Worm (Caenorhabditis elegans): Measurements from ENCODE around the gene fic-1.

Gene fic-1

DNA sequence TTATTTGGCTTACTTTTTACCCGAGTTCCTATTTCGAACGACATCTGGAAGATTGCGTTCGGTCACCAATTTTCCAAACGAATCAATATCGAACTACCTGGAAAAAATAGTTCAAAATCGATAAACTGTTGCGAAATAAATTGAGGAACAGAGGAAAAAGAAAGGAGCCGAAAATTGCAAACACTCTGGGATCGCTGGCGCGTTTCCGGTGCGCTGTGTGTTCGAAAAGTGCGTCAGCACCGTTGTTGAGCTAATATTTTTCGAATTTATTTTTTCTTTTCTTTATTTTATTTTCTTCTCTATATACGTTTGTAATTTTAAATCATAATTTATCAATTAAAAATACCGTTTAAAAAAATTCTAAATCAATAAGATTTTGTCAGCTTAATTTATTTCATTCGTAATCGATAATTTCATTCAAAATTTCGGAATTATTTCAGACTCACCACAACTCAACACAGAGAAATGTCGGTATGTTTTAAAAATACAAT lies 4.1 kb upstream of the fic-1 start, which contains the start of the genes dnc-1 and lsm-7 (continued):
- TF ChIP-seq C38D4.7 (GFP tag; optimal IDR thresholded peaks at IDR 0.05) (no peak), odd-2 (tag; optimal IDR thresholded peaks at IDR 0.05) (no peak), pat-9 (tag; optimal IDR thresholded peaks at IDR 0.05) (no peak), ztf-16 (tag; optimal IDR thresholded peaks at IDR 0.05) (no peak), T23F11.4 (GFP tag; optimal IDR thresholded peaks at IDR 0.05) (peak; percentile 11), hlh-6 (tag; optimal IDR thresholded peaks at IDR 0.05) (no peak), tbx-2 (tag; optimal IDR thresholded peaks at IDR 0.05) (peak; percentile 35), pha-4 (tag; optimal IDR thresholded peaks at IDR 0.05) (no peak), elt-4 (tag; optimal IDR thresholded peaks at IDR 0.05) (no peak), pag-3 (tag; optimal IDR thresholded peaks at IDR 0.05; ENCODE audit: borderline replicate concordance) (no peak), ceh-24 (tag; optimal IDR thresholded peaks at IDR 0.05) (no peak), K09A11.1 (tag; optimal IDR thresholded peaks at IDR 0.05; ENCODE audit: insufficient read depth) (peak; percentile 16), unc-55 (GFP tag; optimal IDR thresholded peaks at IDR 0.05) (no peak)

DNA sequence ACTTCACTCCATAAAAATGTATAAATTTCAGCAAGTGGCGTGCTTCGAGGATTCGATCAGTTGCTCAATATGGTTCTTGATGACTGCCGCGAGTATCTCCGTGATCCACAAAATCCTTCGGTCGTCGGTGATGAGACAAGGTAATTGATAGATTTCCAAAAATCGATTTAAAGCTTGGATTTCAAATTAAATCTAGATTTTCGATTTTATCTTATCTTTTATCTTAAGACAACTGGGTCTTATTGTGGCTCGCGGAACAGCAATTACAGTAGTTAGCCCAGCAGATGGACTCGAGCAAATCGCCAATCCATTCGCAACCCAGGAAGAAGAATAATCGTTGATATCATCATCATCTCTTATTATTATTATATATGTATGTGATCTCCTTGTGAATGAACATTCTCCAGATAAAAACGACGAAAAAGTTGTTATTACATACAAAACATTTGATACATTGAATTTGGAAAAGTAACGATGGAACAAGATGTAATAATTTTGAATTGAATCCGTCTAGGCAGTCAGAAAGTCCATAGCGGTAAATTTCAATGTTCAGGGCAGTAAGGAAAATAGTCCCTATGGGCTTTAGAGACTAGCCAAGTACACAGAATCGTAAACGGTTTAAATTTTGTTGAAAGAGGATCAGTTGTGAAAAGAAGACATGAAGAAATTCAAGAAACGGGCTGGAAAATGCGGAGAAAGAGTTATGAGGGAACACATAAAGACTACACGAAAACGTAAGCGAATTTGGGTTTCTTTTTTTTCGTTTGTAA lies 3.3 kb upstream of the fic-1 start:
- TF ChIP-seq ceh-2 (tag; optimal IDR thresholded peaks at IDR 0.05) = no peak
- no peak for TF ChIP-seq ceh-22 (tag; optimal IDR thresholded peaks at IDR 0.05)
- TF ChIP-seq ets-4 (tag; optimal IDR thresholded peaks at IDR 0.05) = no peak
- no peak for TF ChIP-seq ceh-9 (tag; optimal IDR thresholded peaks at IDR 0.05)
- no peak for TF ChIP-seq unc-3 (GFP tag; conservative IDR thresholded peaks at IDR 0.05)
- TF ChIP-seq unc-3 (tag; optimal IDR thresholded peaks at IDR 0.05) = no peak
- no peak for TF ChIP-seq odd-2 (tag; optimal IDR thresholded peaks at IDR 0.05)
- no peak for TF ChIP-seq tbx-2 (tag; optimal IDR thresholded peaks at IDR 0.05)
- no peak for TF ChIP-seq fkh-6 (tag; optimal IDR thresholded peaks at IDR 0.05)
- TF ChIP-seq fkh-10 (GFP tag; optimal IDR thresholded peaks at IDR 0.05) = no peak
- TF ChIP-seq pros-1 (tag; optimal IDR thresholded peaks at IDR 0.05) = no peak
- no peak for TF ChIP-seq nhr-11 (tag; optimal IDR thresholded peaks at IDR 0.05)
- TF ChIP-seq hlh-15 (tag; optimal IDR thresholded peaks at IDR 0.05) = no peak
- TF ChIP-seq sox-4 (tag; optimal IDR thresholded peaks at IDR 0.05) = no peak
- TF ChIP-seq ceh-48 (tag; optimal IDR thresholded peaks at IDR 0.05) = no peak
- TF ChIP-seq ceh-31 (tag; optimal IDR thresholded peaks at IDR 0.05) = no peak
- no peak for TF ChIP-seq tbx-7 (tag; optimal IDR thresholded peaks at IDR 0.05)
- no peak for TF ChIP-seq lim-6 (tag; optimal IDR thresholded peaks at IDR 0.05)
- TF ChIP-seq ceh-19 (GFP tag; optimal IDR thresholded peaks at IDR 0.05) = no peak

DNA sequence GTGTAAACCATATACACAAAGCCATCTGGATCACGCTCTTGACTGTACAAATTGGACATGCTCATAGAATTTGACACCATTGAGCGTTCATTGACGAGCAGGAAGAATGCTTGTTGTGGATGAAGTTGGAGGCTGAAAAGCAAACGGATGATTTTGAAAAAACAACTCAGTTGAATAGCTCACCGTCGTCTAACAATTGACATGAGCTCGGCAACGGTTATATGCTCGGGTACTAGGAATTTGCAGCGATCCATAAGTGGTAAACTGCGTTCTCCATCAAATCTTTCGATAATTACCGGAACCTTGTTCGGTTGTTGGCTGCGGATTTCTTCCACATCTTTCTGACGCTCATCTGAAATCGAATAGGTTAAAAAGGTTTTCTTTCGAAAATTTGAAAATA lies 2.5 kb upstream of the fic-1 start:
- no peak for TF ChIP-seq zip-5 (tag; optimal IDR thresholded peaks at IDR 0.05)
- TF ChIP-seq odd-2 (tag; optimal IDR thresholded peaks at IDR 0.05) = no peak
- no peak for TF ChIP-seq elt-4 (tag; optimal IDR thresholded peaks at IDR 0.05)
- TF ChIP-seq hlh-15 (tag; optimal IDR thresholded peaks at IDR 0.05) = no peak
- TF ChIP-seq lin-11 (tag; optimal IDR thresholded peaks at IDR 0.05) = no peak
- no peak for TF ChIP-seq dmd-4 (tag; optimal IDR thresholded peaks at IDR 0.05; ENCODE audit: borderline replicate concordance)
- no peak for TF ChIP-seq pag-3 (tag; optimal IDR thresholded peaks at IDR 0.05; ENCODE audit: borderline replicate concordance)
- TF ChIP-seq T23F11.4 (GFP tag; optimal IDR thresholded peaks at IDR 0.05) = no peak
- no peak for TF ChIP-seq C38D4.7 (GFP tag; optimal IDR thresholded peaks at IDR 0.05)
- no peak for TF ChIP-seq ztf-16 (tag; optimal IDR thresholded peaks at IDR 0.05)
- no peak for TF ChIP-seq unc-55 (GFP tag; optimal IDR thresholded peaks at IDR 0.05)
- TF ChIP-seq ceh-18 (tag; optimal IDR thresholded peaks at IDR 0.05) = no peak
- no peak for TF ChIP-seq sdc-2 (tag; optimal IDR thresholded peaks at IDR 0.05)
- TF ChIP-seq ama-1 (optimal IDR thresholded peaks at IDR 0.05) = no peak
- no peak for TF ChIP-seq nfya-1 (tag; optimal IDR thresholded peaks at IDR 0.05)
- TF ChIP-seq rnt-1 (tag; optimal IDR thresholded peaks at IDR 0.05) = no peak
- TF ChIP-seq hlh-13 (GFP tag; optimal IDR thresholded peaks at IDR 0.05) = no peak
- no peak for TF ChIP-seq ceh-48 (tag; optimal IDR thresholded peaks at IDR 0.05)
